Fruit fly (Drosophila melanogaster): ENCODE results near the gene Mrp4.

Gene Mrp4

dm6 chr3R:11623025-11623424, 54.0 kb downstream of the Mrp4 start, which contains the start of gene CG14711 (continued):
- TF ChIP-seq CG17912 (GFP tag; optimal IDR thresholded peaks at IDR 0.05) = peak; percentile 65
- peak; percentile 79 for TF ChIP-seq knrl (GFP tag; IDR thresholded peaks at IDR 0.05; ENCODE audit: partially characterized antibody)
- no peak for TF ChIP-seq Lpt (GFP tag; optimal IDR thresholded peaks at IDR 0.05)
- peak; percentile 24 for TF ChIP-seq slp2 (GFP tag; optimal IDR thresholded peaks at IDR 0.05)
- TF ChIP-seq Eip74EF (GFP tag; optimal IDR thresholded peaks at IDR 0.05) = no peak
- TF ChIP-seq Chrac-16 (GFP tag; optimal IDR thresholded peaks at IDR 0.05) = peak; percentile 86
- peak; percentile 77 for TF ChIP-seq stc (GFP tag; IDR thresholded peaks at IDR 0.05)
- TF ChIP-seq dysf (GFP tag; IDR thresholded peaks at IDR 0.05) = peak; percentile 78
- peak; percentile 82 for TF ChIP-seq zfh1 (GFP tag; IDR thresholded peaks at IDR 0.05)
- no peak for TF ChIP-seq aop (GFP tag; IDR thresholded peaks at IDR 0.05)
- no peak for TF ChIP-seq CkIIα-i1 (GFP tag; IDR thresholded peaks at IDR 0.05)
- peak; percentile 33 for TF ChIP-seq CG4707 (GFP tag; optimal IDR thresholded peaks at IDR 0.05)
- TF ChIP-seq cwo (GFP tag; optimal IDR thresholded peaks at IDR 0.05) = peak; percentile 53
- TF ChIP-seq Ets97D (GFP tag; optimal IDR thresholded peaks at IDR 0.05) = peak; percentile 78
- peak; percentile 85 for TF ChIP-seq CG12155 (GFP tag; optimal IDR thresholded peaks at IDR 0.05)
- no peak for TF ChIP-seq CG5180 (GFP tag; optimal IDR thresholded peaks at IDR 0.05)
- TF ChIP-seq CG7372 (GFP tag; IDR thresholded peaks at IDR 0.05) = peak; percentile 81
- no peak for TF ChIP-seq odd (GFP tag; optimal IDR thresholded peaks at IDR 0.05)
- peak; percentile 82 for TF ChIP-seq CG8388 (GFP tag; optimal IDR thresholded peaks at IDR 0.05)
- peak; percentile 91 for TF ChIP-seq lilli (GFP tag; optimal IDR thresholded peaks at IDR 0.05)
- TF ChIP-seq eyg (GFP tag; optimal IDR thresholded peaks at IDR 0.05) = peak; percentile 38
- peak; percentile 74 for TF ChIP-seq CG4404 (GFP tag; IDR thresholded peaks at IDR 0.05)
- TF ChIP-seq sqz (GFP tag; optimal IDR thresholded peaks at IDR 0.05) = no peak
- peak; percentile 80 for TF ChIP-seq Awh (GFP tag; IDR thresholded peaks at IDR 0.05)
- TF ChIP-seq Nf-YB (GFP tag; optimal IDR thresholded peaks at IDR 0.05) = peak; percentile 67
- TF ChIP-seq CG1024 (GFP tag; IDR thresholded peaks at IDR 0.05) = peak; percentile 44; the same call in 1 of the 2 replicates
- TF ChIP-seq CHES-1-like (GFP tag; optimal IDR thresholded peaks at IDR 0.05) = peak; percentile 65
- TF ChIP-seq Adf1 (GFP tag; IDR thresholded peaks at IDR 0.05) = peak; percentile 64
- peak; percentile 19 for TF ChIP-seq psq (GFP tag; optimal IDR thresholded peaks at IDR 0.05)
- peak; percentile 88 for TF ChIP-seq CG14014 (GFP tag; IDR thresholded peaks at IDR 0.05)
- no peak for TF ChIP-seq HmgD (GFP tag; optimal IDR thresholded peaks at IDR 0.05)
- peak; percentile 93 for TF ChIP-seq CG30403 (GFP tag; optimal IDR thresholded peaks at IDR 0.05)
- TF ChIP-seq CG13775 (GFP tag; optimal IDR thresholded peaks at IDR 0.05) = peak; percentile 92
- TF ChIP-seq CG10274 (GFP tag; optimal IDR thresholded peaks at IDR 0.05) = peak; percentile 0
- TF ChIP-seq CG31441 (GFP tag; IDR thresholded peaks at IDR 0.05) = no peak; the same call in 1 of the 2 replicates
- TF ChIP-seq vfl (GFP tag; optimal IDR thresholded peaks at IDR 0.05) = peak; percentile 79
- TF ChIP-seq ttk (GFP tag; IDR thresholded peaks at IDR 0.05) = peak; percentile 72
- TF ChIP-seq CG13624 (GFP tag; optimal IDR thresholded peaks at IDR 0.05) = peak; percentile 53
- TF ChIP-seq Dip2 (GFP tag; IDR thresholded peaks at IDR 0.05) = no peak
- peak; percentile 89 for TF ChIP-seq Hr3 (GFP tag; optimal IDR thresholded peaks at IDR 0.05)
- TF ChIP-seq CG30020 (tag; optimal IDR thresholded peaks at IDR 0.05) = peak; percentile 77
- TF ChIP-seq zen2 (GFP tag; IDR thresholded peaks at IDR 0.05; ENCODE audit: partially characterized antibody) = peak; percentile 79
- TF ChIP-seq kay (GFP tag; optimal IDR thresholded peaks at IDR 0.05) = peak; percentile 74
- peak; percentile 82 for TF ChIP-seq CG34422 (GFP tag; IDR thresholded peaks at IDR 0.05)
- peak; percentile 67; the same call in 2 of the 3 replicates for TF ChIP-seq B-H1 (GFP tag; IDR thresholded peaks at IDR 0.05)
- no peak for TF ChIP-seq bigmax (GFP tag; optimal IDR thresholded peaks at IDR 0.05)
- TF ChIP-seq CG18599 (GFP tag; optimal IDR thresholded peaks at IDR 0.05) = no peak
- TF ChIP-seq CG11085 (GFP tag; IDR thresholded peaks at IDR 0.05) = peak; percentile 59; the same call in 1 of the 2 replicates
- TF ChIP-seq grau (tag; optimal IDR thresholded peaks at IDR 0.05) = peak; percentile 85
- no peak for TF ChIP-seq hkb (optimal IDR thresholded peaks at IDR 0.05)
- TF ChIP-seq hkb (GFP tag; IDR thresholded peaks at IDR 0.05) = peak; percentile 89
- TF ChIP-seq CG31388 (GFP tag; optimal IDR thresholded peaks at IDR 0.05) = peak; percentile 62
